Worm (Caenorhabditis elegans): Measurements from ENCODE around the gene C25E10.5.

- TF ChIP-seq dao-5 (tag; optimal IDR thresholded peaks at IDR 0.05) (no peak), him-1 (tag; optimal IDR thresholded peaks at IDR 0.05) (no peak), W03F9.2 (tag; optimal IDR thresholded peaks at IDR 0.05) (no peak)
These were observed 11.5 kb upstream of the C25E10.5 start for ce11 chrV:9018871-9019270.
